Worm (Caenorhabditis elegans) whole organism, L4/young adult: ENCODE measurements around the gene F52B10.3.

ENCODE experiments used
- W03F9.2 ChIP-seq: fragments of 150-350 bp; optimal IDR thresholded peaks from 2 replicates; lab custom pipeline; 2014; ENCODE audit warnings: missing biosample characterization, missing genetic modification characterization
- dao-5 ChIP-seq: sonication (generic microtip); optimal IDR thresholded peaks from 2 replicates; lab custom pipeline; 2016; ENCODE audit warnings: missing genotype, missing genetic modification characterization, moderate library complexity, missing compliant biosample characterization

- no peak for TF ChIP-seq W03F9.2 (tag; lab: Kevin White, UChicago)
- no peak for TF ChIP-seq dao-5 (tag; lab: Kevin White, UChicago)
These were observed 6.3 kb downstream of the F52B10.3 start for ce11 chrX:2891879-2892278.
